Worm (Caenorhabditis elegans): ENCODE results near the gene hars-1.

Gene hars-1

DNA sequence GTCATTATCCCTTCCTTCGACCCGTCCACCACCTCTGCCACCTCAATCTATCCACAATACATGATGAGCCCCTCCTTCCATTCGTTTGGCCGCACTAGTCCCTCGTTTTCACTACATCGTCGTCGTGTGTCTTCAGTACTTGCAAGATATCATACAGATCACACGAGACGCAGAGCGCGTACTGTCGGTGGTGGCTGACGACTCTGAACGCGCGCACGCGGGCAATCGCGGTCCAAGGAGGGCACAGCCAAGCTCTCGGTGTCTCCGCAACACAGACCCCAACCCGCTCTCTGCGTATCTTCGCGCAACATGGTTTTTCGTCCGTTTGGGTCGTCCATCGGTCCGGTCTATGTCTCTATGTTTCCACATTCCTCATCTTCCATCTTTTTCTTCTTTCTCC, 41.7 kb upstream of the hars-1 start:
- peak; percentile 8 for TF ChIP-seq nhr-71 (tag; optimal IDR thresholded peaks at IDR 0.05)
- no peak for TF ChIP-seq egl-27 (tag; optimal IDR thresholded peaks at IDR 0.05)
- TF ChIP-seq unc-86 (tag; optimal IDR thresholded peaks at IDR 0.05): no peak
- no peak for TF ChIP-seq nhr-28 (tag; optimal IDR thresholded peaks at IDR 0.05)
- peak; percentile 3 for TF ChIP-seq skn-1 (tag; optimal IDR thresholded peaks at IDR 0.05)
- TF ChIP-seq fkh-4 (tag; optimal IDR thresholded peaks at IDR 0.05; ENCODE audit: borderline replicate concordance): no peak
- TF ChIP-seq nhr-77 (tag; optimal IDR thresholded peaks at IDR 0.05): no peak
- no peak for TF ChIP-seq nhr-90 (tag; optimal IDR thresholded peaks at IDR 0.05; ENCODE audit: poor library complexity)
- TF ChIP-seq ceh-82 (tag; optimal IDR thresholded peaks at IDR 0.05): peak in 2 of 3 experiments; percentile 3 to 22
- TF ChIP-seq elt-2 (tag; optimal IDR thresholded peaks at IDR 0.05): no peak
- TF ChIP-seq nhr-47 (tag; optimal IDR thresholded peaks at IDR 0.05): peak; percentile 4
- TF ChIP-seq C16A3.4 (tag; optimal IDR thresholded peaks at IDR 0.05): no peak
- TF ChIP-seq nhr-85 (tag): no peak
- TF ChIP-seq irx-1 (tag; optimal IDR thresholded peaks at IDR 0.05): no peak
- TF ChIP-seq blmp-1 (tag; optimal IDR thresholded peaks at IDR 0.05): peak; percentile 79
- TF ChIP-seq rnt-1 (tag; optimal IDR thresholded peaks at IDR 0.05): peak; percentile 19
- peak; percentile 36 for TF ChIP-seq lin-14 (GFP tag; optimal IDR thresholded peaks at IDR 0.05)
- TF ChIP-seq lin-39 (tag; optimal IDR thresholded peaks at IDR 0.05): no peak
- TF ChIP-seq pag-3 (tag; optimal IDR thresholded peaks at IDR 0.05; ENCODE audit: borderline replicate concordance, insufficient read depth): no peak
- peak; percentile 14 for TF ChIP-seq snu-23 (GFP tag; optimal IDR thresholded peaks at IDR 0.05)
- TF ChIP-seq mdl-1 (tag; optimal IDR thresholded peaks at IDR 0.05): peak in 1 of 2 experiments; percentile 38
- no peak for TF ChIP-seq zip-4 (GFP tag; optimal IDR thresholded peaks at IDR 0.05)
- peak; percentile 8 for TF ChIP-seq swsn-7 (tag; optimal IDR thresholded peaks at IDR 0.05)

- no peak for TF ChIP-seq lin-39 (tag; optimal IDR thresholded peaks at IDR 0.05)
- no peak for TF ChIP-seq alr-1 (tag; optimal IDR thresholded peaks at IDR 0.05; ENCODE audit: borderline replicate concordance)
- TF ChIP-seq nhr-47 (tag; optimal IDR thresholded peaks at IDR 0.05): peak; percentile 66
- TF ChIP-seq fos-1 (tag; optimal IDR thresholded peaks at IDR 0.05): no peak
- TF ChIP-seq zag-1 (tag; optimal IDR thresholded peaks at IDR 0.05): no peak
- TF ChIP-seq unc-86 (tag; optimal IDR thresholded peaks at IDR 0.05): peak; percentile 14
- TF ChIP-seq egl-13 (tag; optimal IDR thresholded peaks at IDR 0.05): peak; percentile 8
- peak; percentile 57 for TF ChIP-seq nhr-71 (tag; optimal IDR thresholded peaks at IDR 0.05)
- TF ChIP-seq ceh-88 (GFP tag; IDR thresholded peaks at IDR 0.05): no peak
- TF ChIP-seq lsy-2 (tag; optimal IDR thresholded peaks at IDR 0.05): peak in 1 of 2 experiments; percentile 17
- TF ChIP-seq efl-3 (GFP tag; optimal IDR thresholded peaks at IDR 0.05): no peak
- TF ChIP-seq F16B12.6 (tag; optimal IDR thresholded peaks at IDR 0.05): no peak
- TF ChIP-seq lin-14 (GFP tag; optimal IDR thresholded peaks at IDR 0.05): peak; percentile 52
- TF ChIP-seq ztf-11 (tag; optimal IDR thresholded peaks at IDR 0.05): peak in 1 of 2 experiments; percentile 27
- no peak for TF ChIP-seq nhr-11 (tag; optimal IDR thresholded peaks at IDR 0.05)
- TF ChIP-seq nhr-76 (tag; optimal IDR thresholded peaks at IDR 0.05): no peak
- no peak for TF ChIP-seq skn-1 (tag; optimal IDR thresholded peaks at IDR 0.05)
- TF ChIP-seq mep-1 (tag; optimal IDR thresholded peaks at IDR 0.05): peak; percentile 7
- no peak for TF ChIP-seq ceh-8 (GFP tag; optimal IDR thresholded peaks at IDR 0.05)
- no peak for TF ChIP-seq fkh-10 (GFP tag; optimal IDR thresholded peaks at IDR 0.05)
- no peak for TF ChIP-seq ets-5 (GFP tag; IDR thresholded peaks at IDR 0.05)
- TF ChIP-seq tbx-2 (tag; optimal IDR thresholded peaks at IDR 0.05): no peak
- no peak for TF ChIP-seq blmp-1 (tag; optimal IDR thresholded peaks at IDR 0.05)
- TF ChIP-seq vab-15 (tag; optimal IDR thresholded peaks at IDR 0.05): no peak
- no peak for TF ChIP-seq lin-15B (tag; optimal IDR thresholded peaks at IDR 0.05)
- TF ChIP-seq ceh-90 (tag; optimal IDR thresholded peaks at IDR 0.05): no peak
- no peak for TF ChIP-seq nhr-84 (tag; optimal IDR thresholded peaks at IDR 0.05)
- TF ChIP-seq pax-3 (tag; optimal IDR thresholded peaks at IDR 0.05): no peak
- TF ChIP-seq zip-4 (GFP tag; optimal IDR thresholded peaks at IDR 0.05): no peak
- TF ChIP-seq lin-13 (GFP tag; optimal IDR thresholded peaks at IDR 0.05): no peak
- TF ChIP-seq fkh-8 (tag; optimal IDR thresholded peaks at IDR 0.05): peak; percentile 77
- TF ChIP-seq unc-130 (tag; optimal IDR thresholded peaks at IDR 0.05): no peak
- TF ChIP-seq tlp-1 (tag; optimal IDR thresholded peaks at IDR 0.05): no peak
- TF ChIP-seq dsc-1 (tag; optimal IDR thresholded peaks at IDR 0.05): peak; percentile 67
- no peak for TF ChIP-seq nhr-90 (tag; optimal IDR thresholded peaks at IDR 0.05; ENCODE audit: poor library complexity)
- no peak for TF ChIP-seq nhr-85 (tag)
Observed at ce11 chrIV:10819049-10819448, 39.7 kb upstream of the hars-1 start.
